Worm (Caenorhabditis elegans) whole organism, mixed stage, embryonic: Measurements from ENCODE around the gene C36C5.15.

ENCODE experiments used
- blmp-1 ChIP-seq: fragments of 150-350 bp; optimal IDR thresholded peaks from 2 replicates; lab custom pipeline; 2014; ENCODE audit warnings: missing biosample characterization, missing genetic modification characterization
- ceh-39 ChIP-seq: fragments of 150-350 bp; optimal IDR thresholded peaks from 2 replicates; lab custom pipeline; 2014; ENCODE audit warnings: missing biosample characterization, missing genetic modification characterization
- flh-1 ChIP-seq: fragments of 200-800 bp; sonication (Bioruptor generic); optimal IDR thresholded peaks from 2 replicates; lab custom pipeline; 2018; ENCODE audit warnings: mild to moderate bottlenecking, missing genetic modification characterization, moderate library complexity, missing compliant biosample characterization
- nhr-237 ChIP-seq: fragments of 150-350 bp; optimal IDR thresholded peaks from 2 replicates; lab custom pipeline; 2014; ENCODE audit warnings: missing biosample characterization, missing genetic modification characterization
- nhr-28 ChIP-seq: fragments of 150-350 bp; optimal IDR thresholded peaks from 2 replicates; lab custom pipeline; 2014; ENCODE audit warnings: missing biosample characterization, missing genetic modification characterization
- pha-4 ChIP-seq: fragments of 150-350 bp; optimal IDR thresholded peaks from 2 replicates; lab custom pipeline; 2018; ENCODE audit warnings: missing biosample characterization, missing genetic modification reagents, missing genetic modification characterization
- snpc-4 ChIP-seq: fragments of 150-350 bp; optimal IDR thresholded peaks from 2 replicates; lab custom pipeline; 2014; ENCODE audit warnings: missing biosample characterization, missing genetic modification characterization
- sptf-1 ChIP-seq: sonication (generic microtip); optimal IDR thresholded peaks from 2 replicates; lab custom pipeline; 2017; ENCODE audit warnings: mild to moderate bottlenecking, missing genetic modification characterization, moderate library complexity, missing compliant biosample characterization

ce11 chrV:3168650-3169049 is at the start of gene C36C5.15:
- TF ChIP-seq pha-4 (tag; lab: Kevin White, UChicago) (no peak), nhr-237 (tag; lab: Kevin White, UChicago) (no peak), blmp-1 (tag; lab: Kevin White, UChicago) (no peak), ceh-39 (tag; lab: Kevin White, UChicago) (no peak), snpc-4 (tag; lab: Kevin White, UChicago) (no peak), flh-1 (GFP tag; lab: Kevin White, UChicago) (no peak), sptf-1 (tag; lab: Kevin White, UChicago) (no peak), nhr-28 (tag; lab: Kevin White, UChicago) (no peak)
